Fruit fly (Drosophila melanogaster) whole organism, embryonic: ENCODE results near the gene dpr14.

ENCODE experiments used
- Aef1 ChIP-seq: fragments of 200-800 bp; sonication (Bioruptor generic); IDR thresholded peaks from 3 replicates; pipeline ENCODE4 v1.3.6; 2022; ENCODE audit warnings: missing biosample characterization, missing genetic modification characterization
- Blimp-1 ChIP-seq: fragments of 200-800 bp; sonication (Bioruptor generic); optimal IDR thresholded peaks from 3 replicates; lab custom pipeline; 2018; ENCODE audit warnings: missing biosample characterization, missing genetic modification characterization, mild to moderate bottlenecking, moderate library complexity, missing genetic modification reagents
- CG10267 ChIP-seq: fragments of 200-800 bp; sonication (Bioruptor generic); optimal IDR thresholded peaks from 2 replicates; lab custom pipeline; 2018; ENCODE audit warnings: missing biosample characterization, mild to moderate bottlenecking, missing genetic modification characterization, moderate library complexity
- CG11093 ChIP-seq: fragments of 200-800 bp; sonication (Bioruptor generic); IDR thresholded peaks from 3 replicates; pipeline ENCODE4 v1.3.6; 2022; ENCODE audit warnings: missing biosample characterization, missing genetic modification characterization
- CG11504 ChIP-seq: fragments of 200-800 bp; sonication (Bioruptor generic); optimal IDR thresholded peaks from 3 replicates; lab custom pipeline; 2019; ENCODE audit warnings: missing biosample characterization, mild to moderate bottlenecking, missing genetic modification characterization, moderate library complexity
- CG11723 ChIP-seq: fragments of 200-800 bp; sonication (Bioruptor generic); optimal IDR thresholded peaks from 2 replicates; lab custom pipeline; 2017; ENCODE audit warnings: missing biosample characterization, mild to moderate bottlenecking, missing genetic modification characterization
- CG13123 ChIP-seq: fragments of 200-800 bp; sonication (Bioruptor generic); optimal IDR thresholded peaks from 2 replicates; lab custom pipeline; 2016; ENCODE audit warnings: missing biosample characterization, missing genetic modification characterization
- CG15601 ChIP-seq: fragments of 200-800 bp; sonication (Bioruptor generic); optimal IDR thresholded peaks from 3 replicates; lab custom pipeline; 2019; ENCODE audit warnings: missing biosample characterization, mild to moderate bottlenecking, missing genetic modification characterization, moderate library complexity
- CG15696 ChIP-seq: fragments of 200-800 bp; sonication (Bioruptor generic); optimal IDR thresholded peaks from 2 replicates; lab custom pipeline; 2019; ENCODE audit warnings: missing biosample characterization, mild to moderate bottlenecking, missing genetic modification characterization, moderate library complexity
- CG18599 ChIP-seq: fragments of 200-800 bp; sonication (Bioruptor generic); optimal IDR thresholded peaks from 3 replicates; lab custom pipeline; 2017; ENCODE audit warnings: missing biosample characterization, missing genetic modification characterization, mild to moderate bottlenecking, moderate library complexity, missing genetic modification reagents
- CG2116 ChIP-seq: fragments of 200-800 bp; sonication (Bioruptor generic); optimal IDR thresholded peaks from 3 replicates; lab custom pipeline; 2018; ENCODE audit warnings: missing biosample characterization, mild to moderate bottlenecking, missing genetic modification characterization
- CG2120 ChIP-seq: fragments of 200-800 bp; sonication (Bioruptor generic); optimal IDR thresholded peaks from 3 replicates; lab custom pipeline; 2016; ENCODE audit warnings: missing biosample characterization, missing genetic modification characterization
- CG30020 ChIP-seq: fragments of 200-800 bp; optimal IDR thresholded peaks from 2 replicates; lab custom pipeline; 2019; ENCODE audit warnings: missing biosample characterization, mild to moderate bottlenecking, missing genetic modification characterization, moderate library complexity
- CG3407 ChIP-seq: fragments of 200-800 bp; sonication (Bioruptor generic); optimal IDR thresholded peaks from 2 replicates; lab custom pipeline; 2018; ENCODE audit warnings: missing biosample characterization, mild to moderate bottlenecking, missing genetic modification characterization
- CG34376 ChIP-seq: fragments of 200-800 bp; sonication (Bioruptor generic); optimal IDR thresholded peaks from 2 replicates; lab custom pipeline; 2018; ENCODE audit warnings: missing biosample characterization, mild to moderate bottlenecking, missing genetic modification characterization
- CG34422 ChIP-seq: fragments of 200-800 bp; sonication (Bioruptor generic); IDR thresholded peaks from 3 replicates; pipeline ENCODE4 v1.3.6; 2022; ENCODE audit warnings: missing biosample characterization, missing genetic modification characterization
- CG4617 ChIP-seq: fragments of 200-800 bp; sonication (Bioruptor generic); optimal IDR thresholded peaks from 3 replicates; lab custom pipeline; 2016; ENCODE audit warnings: missing biosample characterization, missing genetic modification characterization, borderline replicate concordance
- CG8944 ChIP-seq: fragments of 200-800 bp; sonication (Bioruptor generic); optimal IDR thresholded peaks from 3 replicates; lab custom pipeline; 2016; ENCODE audit warnings: missing biosample characterization, missing genetic modification characterization
- CG9876 ChIP-seq: fragments of 200-800 bp; sonication (Bioruptor generic); optimal IDR thresholded peaks from 2 replicates; lab custom pipeline; 2016; ENCODE audit warnings: missing biosample characterization, missing genetic modification characterization
- Dll ChIP-seq: fragments of 200-800 bp; sonication (Bioruptor generic); IDR thresholded peaks from 4 replicates; pipeline ENCODE4 v1.3.6; 2022; ENCODE audit warnings: missing biosample characterization, missing genetic modification characterization; ENCODE audit not compliant: partially characterized antibody
- Dp ChIP-seq: fragments of 200-800 bp; sonication (Bioruptor generic); optimal IDR thresholded peaks from 2 replicates; lab custom pipeline; 2018; ENCODE audit warnings: missing biosample characterization, mild to moderate bottlenecking, missing genetic modification characterization, moderate library complexity
- Ets65A ChIP-seq: fragments of 200-800 bp; sonication (Bioruptor generic); peaks from one replicate; lab custom pipeline; 2016; ENCODE audit warnings: missing biosample characterization, missing genetic modification characterization
- Ets97D ChIP-seq: fragments of 200-800 bp; sonication (Bioruptor generic); optimal IDR thresholded peaks from 3 replicates; lab custom pipeline; 2016; ENCODE audit warnings: missing biosample characterization, missing genetic modification characterization
- Hr51 ChIP-seq, 2 experiments: fragments of 200-800 bp; sonication (Bioruptor generic); optimal IDR thresholded peaks; 2 replicates in 1 of 2; 3 replicates in 1 of 2; lab custom pipeline; 2016 to 2018; ENCODE audit warnings: missing biosample characterization in 2 of 2, missing genetic modification characterization in 2 of 2, mild to moderate bottlenecking in 1 of 2, moderate library complexity in 1 of 2
- NfI ChIP-seq: fragments of 200-800 bp; sonication (Bioruptor generic); optimal IDR thresholded peaks from 3 replicates; lab custom pipeline; 2018; ENCODE audit warnings: missing biosample characterization, mild to moderate bottlenecking, missing genetic modification characterization, moderate library complexity
- Sin3A ChIP-seq: fragments of >200 bp; optimal IDR thresholded peaks from 2 replicates; lab custom pipeline; 2018
- Sry-δ ChIP-seq: fragments of 200-800 bp; sonication (Bioruptor generic); optimal IDR thresholded peaks from 2 replicates; lab custom pipeline; 2016; ENCODE audit warnings: missing biosample characterization, missing genetic modification characterization
- TFAM ChIP-seq: fragments of 200-800 bp; sonication (Bioruptor generic); optimal IDR thresholded peaks from 2 replicates; lab custom pipeline; 2017; ENCODE audit warnings: missing biosample characterization, missing genetic modification characterization, inconsistent platforms
- Xrp1 ChIP-seq: fragments of 200-800 bp; sonication (Bioruptor generic); IDR thresholded peaks from 2 replicates; pipeline ENCODE4 v1.3.6; 2022; ENCODE audit warnings: missing biosample characterization, missing genetic modification characterization
- abd-A ChIP-seq: fragments of 200-800 bp; sonication (Bioruptor generic); optimal IDR thresholded peaks from 3 replicates; lab custom pipeline; 2019; ENCODE audit warnings: missing biosample characterization, mild to moderate bottlenecking, missing genetic modification characterization, moderate library complexity
- ara ChIP-seq: fragments of 200-800 bp; sonication (Bioruptor generic); IDR thresholded peaks from 2 replicates; pipeline ENCODE4 v1.3.6; 2022; ENCODE audit warnings: missing biosample characterization, missing genetic modification characterization
- bsh ChIP-seq, 2 experiments: fragments of 200-800 bp; sonication (Bioruptor generic); optimal IDR thresholded peaks; 2 replicates each; lab custom pipeline; 2017 to 2018; ENCODE audit warnings: mild to moderate bottlenecking in 2 of 2, missing biosample characterization in 2 of 2, missing genetic modification characterization in 2 of 2, moderate library complexity in 1 of 2
- cato ChIP-seq: fragments of 200-800 bp; sonication (Bioruptor generic); optimal IDR thresholded peaks from 2 replicates; lab custom pipeline; 2016; ENCODE audit warnings: missing biosample characterization, missing genetic modification characterization, borderline replicate concordance
- cg ChIP-seq: fragments of 200-800 bp; sonication (Bioruptor generic); optimal IDR thresholded peaks from 3 replicates; lab custom pipeline; 2019; ENCODE audit warnings: missing biosample characterization, mild to moderate bottlenecking, missing genetic modification characterization, moderate library complexity
- chm ChIP-seq: fragments of 200-800 bp; sonication (Bioruptor generic); IDR thresholded peaks from 2 replicates; pipeline ENCODE4 v1.3.6; 2022; ENCODE audit warnings: missing biosample characterization, missing genetic modification characterization
- da ChIP-seq: fragments of 200-800 bp; sonication (Bioruptor generic); optimal IDR thresholded peaks from 2 replicates; lab custom pipeline; 2016; ENCODE audit warnings: missing biosample characterization, missing genetic modification characterization
- gro ChIP-seq: fragments of 200-800 bp; sonication (Bioruptor generic); optimal IDR thresholded peaks from 2 replicates; lab custom pipeline; 2016; ENCODE audit warnings: missing biosample characterization, missing genetic modification characterization
- mld ChIP-seq: fragments of 200-800 bp; sonication (Bioruptor generic); IDR thresholded peaks from 3 replicates; pipeline ENCODE4 v1.3.6; 2022; ENCODE audit warnings: missing biosample characterization, missing genetic modification characterization; ENCODE audit not compliant: partially characterized antibody
- org-1 ChIP-seq: fragments of 200-800 bp; sonication (Bioruptor generic); optimal IDR thresholded peaks from 2 replicates; lab custom pipeline; 2017; ENCODE audit warnings: missing biosample characterization, missing genetic modification characterization
- p53 ChIP-seq: fragments of 200-800 bp; sonication (Bioruptor generic); optimal IDR thresholded peaks from 2 replicates; lab custom pipeline; 2016; ENCODE audit warnings: missing biosample characterization, missing genetic modification characterization
- ranshi ChIP-seq: fragments of 200-800 bp; sonication (Bioruptor generic); IDR thresholded peaks from 2 replicates; pipeline ENCODE4 v1.3.6; 2022; ENCODE audit warnings: missing biosample characterization, missing genetic modification characterization
- sens-2 ChIP-seq: fragments of 200-800 bp; sonication (Bioruptor generic); IDR thresholded peaks from 2 replicates; pipeline ENCODE4 v1.3.6; 2022; ENCODE audit warnings: missing biosample characterization, missing genetic modification characterization
- seq ChIP-seq: fragments of 200-800 bp; sonication (Bioruptor generic); IDR thresholded peaks from 2 replicates; pipeline ENCODE4 v1.3.6; 2022; ENCODE audit warnings: missing biosample characterization, missing genetic modification characterization
- shn ChIP-seq: fragments of 200-800 bp; sonication (Bioruptor generic); optimal IDR thresholded peaks from 3 replicates; lab custom pipeline; 2016; ENCODE audit warnings: missing biosample characterization, missing genetic modification characterization
- tgo ChIP-seq: fragments of 200-800 bp; sonication (Bioruptor generic); IDR thresholded peaks from 3 replicates; pipeline ENCODE4 v1.3.6; 2022; ENCODE audit warnings: missing biosample characterization, missing genetic modification characterization
- usp ChIP-seq: fragments of >200 bp; optimal IDR thresholded peaks from 2 replicates; lab custom pipeline; 2017; ENCODE audit warnings: missing biosample characterization, missing genetic modification characterization
- zen2 ChIP-seq: fragments of 200-800 bp; sonication (Bioruptor generic); IDR thresholded peaks from 3 replicates; pipeline ENCODE4 v1.3.6; 2022; ENCODE audit warnings: missing biosample characterization, missing genetic modification characterization; ENCODE audit not compliant: partially characterized antibody

Gene dpr14

dm6 chrX:7937588-7938481 lies 29.7 kb upstream of the dpr14 start (continued):
- TF ChIP-seq Ets97D (GFP tag; lab: Kevin White, UChicago) = peak; percentile 50
- TF ChIP-seq cato = peak; percentile 74
- peak; percentile 50 to 82 for TF ChIP-seq Hr51 (GFP tag; optimal IDR thresholded peaks at IDR 0.05; lab: Kevin White, UChicago)
- peak; percentile 40 for TF ChIP-seq TFAM (GFP tag; lab: Kevin White, UChicago)
- TF ChIP-seq Aef1 = peak; percentile 47; the same call in 1 of the 3 replicates
- peak; percentile 77 for TF ChIP-seq Blimp-1
- peak; percentile 66 to 87 for TF ChIP-seq bsh (GFP tag; optimal IDR thresholded peaks at IDR 0.05; lab: Kevin White, UChicago)
- TF ChIP-seq CG3407 (GFP tag; lab: Kevin White, UChicago) = peak; percentile 76
- TF ChIP-seq sens-2 (GFP tag; lab: Robert Waterston, UW) = peak; percentile 56
- no peak for TF ChIP-seq usp (GFP tag; lab: Kevin White, UChicago)
- TF ChIP-seq shn = peak; percentile 89
- TF ChIP-seq da (GFP tag; lab: Kevin White, UChicago) = peak; percentile 88
- TF ChIP-seq NfI = peak; percentile 80
- peak; percentile 47; the same call in 1 of the 2 replicates for TF ChIP-seq ara (GFP tag; lab: Robert Waterston, UW)
- TF ChIP-seq CG15696 (tag; lab: Kevin White, UChicago) = peak; percentile 70
- TF ChIP-seq CG30020 (tag; lab: Kevin White, UChicago) = peak; percentile 38
- peak; percentile 85 for TF ChIP-seq org-1
- TF ChIP-seq gro (GFP tag; lab: Kevin White, UChicago) = no peak
- TF ChIP-seq CG4617 = peak; percentile 45
- TF ChIP-seq CG15601 (tag; lab: Kevin White, UChicago) = peak; percentile 57
- peak; percentile 95 for TF ChIP-seq cg
- TF ChIP-seq Sin3A (lab: Kevin White, UChicago) = no peak
- TF ChIP-seq chm (GFP tag; lab: Robert Waterston, UW) = peak; percentile 54; the same call in 1 of the 2 replicates
- peak; percentile 57 for TF ChIP-seq seq (GFP tag; lab: Robert Waterston, UW)
- TF ChIP-seq Dp (GFP tag; lab: Kevin White, UChicago) = no peak
- peak; percentile 73 for TF ChIP-seq CG10267
- TF ChIP-seq, all 482 proteins: peak for 363

- TF ChIP-seq CG8944 (GFP tag; lab: Kevin White, UChicago) (no peak), abd-A (no peak), sens-2 (GFP tag; lab: Robert Waterston, UW) (no peak), CG11504 (tag; lab: Kevin White, UChicago) (peak; percentile 7), CG34422 (GFP tag; lab: Robert Waterston, UW) (peak; percentile 31; the same call in 1 of the 3 replicates), tgo (no peak), Xrp1 (GFP tag; lab: Robert Waterston, UW) (no peak), ranshi (no peak), mld (GFP tag; lab: Robert Waterston, UW) (peak; percentile 63; the same call in 2 of the 3 replicates), CG13123 (no peak), CG11093 (no peak), CG2120 (GFP tag; lab: Kevin White, UChicago) (peak; percentile 20), zen2 (no peak), Ets65A (peak; percentile 80), Dll (GFP tag; lab: Robert Waterston, UW) (peak; percentile 72; the same call in 3 of the 4 replicates), CG34376 (GFP tag; lab: Kevin White, UChicago) (peak; percentile 55), CG2116 (peak; percentile 94), CG18599 (peak; percentile 36), Sry-δ (peak; percentile 82), p53 (GFP tag; lab: Kevin White, UChicago) (peak; percentile 27), CG11723 (no peak), shn (peak; percentile 7), CG9876 (peak; percentile 21)
Observed at dm6 chrX:7935798-7936572, 27.9 kb upstream of the dpr14 start, which contains the start of gene Ubr3. Gene Ubr3, plus strand, starts transcription at chrX:7935896.
